Worm (Caenorhabditis elegans) whole organism, L1 larva: ENCODE data around the gene T06E4.7.

Source experiments
- C04F5.9 ChIP-seq: sonication (generic microtip); optimal IDR thresholded peaks from 2 replicates; lab custom pipeline; 2016; ENCODE audit warnings: missing genetic modification characterization, missing compliant biosample characterization
- C16A3.4 ChIP-seq: fragments of 150-350 bp; optimal IDR thresholded peaks from 2 replicates; lab custom pipeline; 2014; ENCODE audit warnings: missing biosample characterization, missing genetic modification characterization
- F16B12.6 ChIP-seq: fragments of 150-350 bp; optimal IDR thresholded peaks from 2 replicates; lab custom pipeline; 2014; ENCODE audit warnings: missing biosample characterization, missing genetic modification characterization
- Y116A8C.19 ChIP-seq: sonication (generic microtip); optimal IDR thresholded peaks from 2 replicates; lab custom pipeline; 2016; ENCODE audit warnings: missing compliant biosample characterization, missing genetic modification characterization, borderline replicate concordance
- aha-1 ChIP-seq: fragments of 150-350 bp; optimal IDR thresholded peaks from 2 replicates; lab custom pipeline; 2014; ENCODE audit warnings: missing biosample characterization, missing genetic modification characterization
- blmp-1 ChIP-seq: fragments of 150-350 bp; optimal IDR thresholded peaks from 2 replicates; lab custom pipeline; 2014; ENCODE audit warnings: missing biosample characterization, missing genetic modification characterization
- ceh-8 ChIP-seq: fragments of 200-800 bp; sonication (Bioruptor generic); optimal IDR thresholded peaks from 2 replicates; lab custom pipeline; 2018; ENCODE audit warnings: mild to moderate bottlenecking, missing genetic modification characterization, moderate library complexity, missing compliant biosample characterization
- ceh-88 ChIP-seq: fragments of 200-800 bp; sonication (Bioruptor generic); IDR thresholded peaks from 2 replicates; pipeline ENCODE4 v1.3.6; 2022; ENCODE audit warnings: missing genetic modification characterization, missing compliant biosample characterization
- ces-1 ChIP-seq: fragments of 150-350 bp; optimal IDR thresholded peaks from 2 replicates; lab custom pipeline; 2014; ENCODE audit warnings: missing biosample characterization, missing genetic modification reagents, missing genetic modification characterization
- dpl-1 ChIP-seq, 3 experiments: fragments of 150-350 bp in 2 of 3; sonication (generic microtip) in 1 of 3; optimal IDR thresholded peaks; 2 replicates each; lab custom pipeline; 2014 to 2017; ENCODE audit warnings: missing biosample characterization in 3 of 3, missing genetic modification characterization in 3 of 3, missing genetic modification reagents in 3 of 3
- dsc-1 ChIP-seq: sonication (generic microtip); optimal IDR thresholded peaks from 2 replicates; lab custom pipeline; 2016; ENCODE audit warnings: mild to moderate bottlenecking, missing genetic modification characterization, missing compliant biosample characterization
- egl-13 ChIP-seq: sonication (generic microtip); optimal IDR thresholded peaks from 2 replicates; lab custom pipeline; 2016; ENCODE audit warnings: missing genotype, missing genetic modification reagents, missing genetic modification characterization, missing compliant biosample characterization
- elt-3 ChIP-seq, 6 experiments: fragments of 150-350 bp in 1 of 6; sonication (generic microtip); optimal IDR thresholded peaks; 2 replicates each; lab custom pipeline; 2017 to 2018; ENCODE audit warnings: missing biosample characterization in 6 of 6, missing genetic modification characterization in 6 of 6, inconsistent platforms in 1 of 6
- fkh-10 ChIP-seq: sonication (generic microtip); optimal IDR thresholded peaks from 2 replicates; lab custom pipeline; 2017; ENCODE audit warnings: missing biosample characterization, missing genetic modification reagents, missing genetic modification characterization
- fkh-4 ChIP-seq: sonication (generic microtip); optimal IDR thresholded peaks from 2 replicates; lab custom pipeline; 2016; ENCODE audit warnings: missing compliant biosample characterization, missing genetic modification characterization, borderline replicate concordance
- fkh-8 ChIP-seq: sonication (generic microtip); optimal IDR thresholded peaks from 2 replicates; lab custom pipeline; 2016; ENCODE audit warnings: mild to moderate bottlenecking, missing genetic modification characterization, missing compliant biosample characterization
- fos-1 ChIP-seq: fragments of 150-350 bp; optimal IDR thresholded peaks from 2 replicates; lab custom pipeline; 2014; ENCODE audit warnings: missing biosample characterization, missing genetic modification characterization
- grh-1 ChIP-seq: fragments of 200-800 bp; sonication (Bioruptor generic); IDR thresholded peaks from 2 replicates; pipeline ENCODE4 v1.3.6; 2022; ENCODE audit warnings: missing genetic modification reagents, missing genetic modification characterization, missing compliant biosample characterization
- hlh-4 ChIP-seq: sonication (generic microtip); optimal IDR thresholded peaks from 2 replicates; lab custom pipeline; 2016; ENCODE audit warnings: mild to moderate bottlenecking, missing genetic modification characterization, missing compliant biosample characterization
- irx-1 ChIP-seq: sonication (generic microtip); optimal IDR thresholded peaks from 2 replicates; lab custom pipeline; 2016; ENCODE audit warnings: missing genetic modification characterization, missing compliant biosample characterization
- isw-1 ChIP-seq: fragments of 200-800 bp; sonication (Bioruptor generic); IDR thresholded peaks from 2 replicates; pipeline ENCODE4 v1.3.6; 2022; ENCODE audit warnings: missing genetic modification characterization, missing compliant biosample characterization
- jun-1 ChIP-seq: fragments of 150-350 bp; optimal IDR thresholded peaks from 2 replicates; lab custom pipeline; 2014; ENCODE audit warnings: missing biosample characterization, missing genetic modification reagents, missing genetic modification characterization
- lin-14 ChIP-seq: fragments of 200-800 bp; sonication (Bioruptor generic); optimal IDR thresholded peaks from 2 replicates; lab custom pipeline; 2018; ENCODE audit warnings: mild to moderate bottlenecking, missing genetic modification characterization, moderate library complexity, missing compliant biosample characterization
- lin-15B ChIP-seq: fragments of 150-350 bp; sonication (generic microtip); optimal IDR thresholded peaks from 3 replicates; lab custom pipeline; 2014; ENCODE audit warnings: missing biosample characterization, missing genetic modification characterization
- lin-35 ChIP-seq, 2 experiments: fragments of 150-350 bp; optimal IDR thresholded peaks; 2 replicates each; lab custom pipeline; 2014; ENCODE audit warnings: missing biosample characterization in 2 of 2, missing genetic modification characterization in 2 of 2, missing genetic modification reagents in 2 of 2
- lsy-2 ChIP-seq, 2 experiments: fragments of 150-350 bp; optimal IDR thresholded peaks; 2 replicates each; lab custom pipeline; 2014; ENCODE audit warnings: missing biosample characterization in 2 of 2, missing genetic modification characterization in 2 of 2
- mab-9 ChIP-seq: fragments of 200-800 bp; sonication (Bioruptor generic); IDR thresholded peaks from 2 replicates; pipeline ENCODE4 v1.3.6; 2022; ENCODE audit warnings: missing genetic modification reagents, missing genetic modification characterization, missing compliant biosample characterization
- nhr-11 ChIP-seq: fragments of 150-350 bp; optimal IDR thresholded peaks from 2 replicates; lab custom pipeline; 2014; ENCODE audit warnings: missing biosample characterization, missing genetic modification characterization
- nhr-19 ChIP-seq: fragments of 200-800 bp; sonication (Bioruptor generic); conservative IDR thresholded peaks from 2 replicates; pipeline ENCODE4 v1.3.6; 2022; ENCODE audit warnings: missing genetic modification characterization, missing compliant biosample characterization
- nhr-20 ChIP-seq: sonication (generic microtip); optimal IDR thresholded peaks from 2 replicates; lab custom pipeline; 2016; ENCODE audit warnings: mild to moderate bottlenecking, missing genetic modification characterization, missing compliant biosample characterization
- nhr-71 ChIP-seq: sonication (generic microtip); optimal IDR thresholded peaks from 2 replicates; lab custom pipeline; 2016; ENCODE audit warnings: mild to moderate bottlenecking, missing genetic modification characterization, moderate library complexity, missing compliant biosample characterization
- nhr-85 ChIP-seq: sonication (generic microtip); peaks from one replicate; lab custom pipeline; 2016; ENCODE audit warnings: missing genetic modification characterization, inconsistent platforms, missing compliant biosample characterization
- nhr-90 ChIP-seq: sonication (generic microtip); optimal IDR thresholded peaks from 2 replicates; lab custom pipeline; 2016; ENCODE audit warnings: mild to moderate bottlenecking, missing genetic modification characterization, missing compliant biosample characterization; ENCODE audit not compliant: poor library complexity
- pax-3 ChIP-seq: fragments of 200-800 bp; sonication (Bioruptor generic); optimal IDR thresholded peaks from 2 replicates; lab custom pipeline; 2018; ENCODE audit warnings: mild to moderate bottlenecking, missing genetic modification characterization, moderate library complexity, missing compliant biosample characterization
- pqm-1 ChIP-seq: sonication (generic microtip); optimal IDR thresholded peaks from 3 replicates; lab custom pipeline; 2017; ENCODE audit warnings: missing biosample characterization, missing genetic modification characterization
- rnt-1 ChIP-seq: sonication (generic microtip); optimal IDR thresholded peaks from 2 replicates; lab custom pipeline; 2016; ENCODE audit warnings: mild to moderate bottlenecking, missing genetic modification characterization, moderate library complexity, missing compliant biosample characterization
- skn-1 ChIP-seq: fragments of 150-350 bp; optimal IDR thresholded peaks from 2 replicates; lab custom pipeline; 2014; ENCODE audit warnings: missing biosample characterization, missing genetic modification characterization
- snpc-4 ChIP-seq: fragments of 150-350 bp; optimal IDR thresholded peaks from 2 replicates; lab custom pipeline; 2014; ENCODE audit warnings: missing biosample characterization, missing genetic modification characterization
- snu-23 ChIP-seq: sonication (generic microtip); optimal IDR thresholded peaks from 2 replicates; lab custom pipeline; 2016; ENCODE audit warnings: missing genetic modification characterization, missing compliant biosample characterization
- sox-4 ChIP-seq: sonication (generic microtip); optimal IDR thresholded peaks from 2 replicates; lab custom pipeline; 2016; ENCODE audit warnings: missing genetic modification characterization, missing compliant biosample characterization
- sptf-1 ChIP-seq: fragments of 150-350 bp; optimal IDR thresholded peaks from 2 replicates; lab custom pipeline; 2014; ENCODE audit warnings: missing biosample characterization, missing genetic modification characterization
- swsn-7 ChIP-seq: sonication (generic microtip); optimal IDR thresholded peaks from 2 replicates; lab custom pipeline; 2016; ENCODE audit warnings: missing genetic modification characterization, missing compliant biosample characterization
- unc-130 ChIP-seq: fragments of 150-350 bp; optimal IDR thresholded peaks from 2 replicates; lab custom pipeline; 2017; ENCODE audit warnings: missing biosample characterization, missing genetic modification characterization, inconsistent platforms
- unc-30 ChIP-seq: sonication (generic microtip); optimal IDR thresholded peaks from 2 replicates; lab custom pipeline; 2017; ENCODE audit warnings: missing biosample characterization, missing genetic modification characterization
- unc-62 ChIP-seq: fragments of 150-350 bp; optimal IDR thresholded peaks from 2 replicates; lab custom pipeline; 2014; ENCODE audit warnings: missing biosample characterization, missing genetic modification reagents, missing genetic modification characterization
- unc-86 ChIP-seq: sonication (generic microtip); optimal IDR thresholded peaks from 2 replicates; lab custom pipeline; 2016; ENCODE audit warnings: missing genetic modification characterization, missing compliant biosample characterization
- unc-98 ChIP-seq: fragments of 200-800 bp; sonication (Bioruptor generic); IDR thresholded peaks from 2 replicates; pipeline ENCODE4 v1.3.6; 2022; ENCODE audit warnings: missing genetic modification characterization, missing compliant biosample characterization
- vab-15 ChIP-seq: sonication (generic microtip); optimal IDR thresholded peaks from 2 replicates; lab custom pipeline; 2017; ENCODE audit warnings: missing genotype, mild to moderate bottlenecking, missing genetic modification characterization, missing compliant biosample characterization
- zag-1 ChIP-seq: fragments of 150-350 bp; optimal IDR thresholded peaks from 2 replicates; lab custom pipeline; 2014; ENCODE audit warnings: missing biosample characterization, missing genetic modification characterization
- ztf-11 ChIP-seq, 2 experiments: sonication (generic microtip); optimal IDR thresholded peaks; 2 replicates each; lab custom pipeline; 2016 to 2017; ENCODE audit warnings: missing genetic modification characterization in 2 of 2, missing biosample characterization in 1 of 2, missing compliant biosample characterization in 1 of 2
- ztf-4 ChIP-seq: fragments of 150-350 bp; optimal IDR thresholded peaks from 2 replicates; lab custom pipeline; 2014; ENCODE audit warnings: missing biosample characterization, missing genetic modification characterization

Gene T06E4.7

DNA sequence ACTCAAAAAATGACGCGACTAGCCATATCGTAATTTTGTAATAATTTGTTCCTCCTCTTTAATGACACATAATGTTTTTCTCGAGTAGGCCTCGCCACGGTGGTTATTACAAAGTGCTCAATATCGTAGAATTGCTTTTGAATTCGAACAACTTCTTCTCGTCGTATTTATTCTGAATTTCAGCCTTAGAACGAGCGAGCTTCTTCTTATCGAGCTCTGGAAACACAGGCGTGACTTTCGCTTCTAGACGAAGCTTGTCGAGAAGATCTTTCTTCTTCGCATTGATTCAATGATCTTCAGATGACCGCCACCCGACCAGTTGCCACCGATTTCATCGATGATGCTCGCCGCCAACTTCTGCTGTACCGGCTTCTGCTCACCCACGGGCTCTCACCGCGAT, 25.1 kb downstream of the T06E4.7 start, which contains the start of gene T06E4.21:
Gene T06E4.21 (plus strand): TSS at position 301 of the 400 bp plus-strand sequence.
- TF ChIP-seq pax-3 (no peak), lsy-2 (tag; optimal IDR thresholded peaks at IDR 0.05; lab: Kevin White, UChicago) (no peak), grh-1 (GFP tag; lab: Robert Waterston, UW) (no peak), unc-98 (GFP tag; lab: Robert Waterston, UW) (no peak), sptf-1 (tag; lab: Kevin White, UChicago) (no peak), Y116A8C.19 (tag; lab: Kevin White, UChicago) (no peak), fkh-10 (GFP tag; lab: Kevin White, UChicago) (no peak), unc-62 (GFP tag; lab: Kevin White, UChicago) (no peak)

DNA sequence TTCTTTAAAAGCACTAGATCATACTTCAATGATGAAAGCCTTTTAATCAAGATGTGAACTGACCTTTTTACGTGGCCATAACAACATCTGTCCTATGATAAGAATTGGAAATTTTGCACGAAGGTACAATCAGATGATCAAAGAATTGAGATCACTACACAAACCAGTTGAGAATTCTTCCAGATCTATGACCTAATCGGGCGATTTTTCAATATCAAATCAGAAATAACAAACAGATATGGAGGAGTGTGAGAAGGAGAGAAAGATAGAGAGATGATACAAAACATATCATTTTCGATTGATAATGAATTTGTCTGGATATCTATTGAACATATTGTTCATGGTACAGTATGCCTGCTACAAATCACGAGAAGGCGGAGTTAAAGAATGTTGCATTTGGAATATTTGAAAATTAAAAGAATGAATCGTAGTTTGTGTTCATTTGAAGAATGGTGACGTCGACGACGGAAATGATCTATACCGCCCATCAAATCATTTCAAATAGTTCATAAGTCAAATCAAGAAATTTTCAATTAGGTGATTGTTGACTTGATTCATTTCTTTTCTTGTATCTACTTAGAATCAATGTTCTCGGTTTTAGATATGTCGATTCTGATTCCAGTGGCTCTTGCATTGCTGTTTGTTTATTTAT, 28.1 kb downstream of the T06E4.7 start, which contains the start of gene cyp-29A4:
Gene cyp-29A4 (plus strand): TSS at position 602 of the 652 bp plus-strand sequence.
- TF ChIP-seq skn-1 (tag; lab: Kevin White, UChicago) (no peak), fkh-8 (tag; lab: Kevin White, UChicago) (no peak), ceh-8 (GFP tag; lab: Kevin White, UChicago) (no peak), nhr-20 (tag; lab: Kevin White, UChicago) (peak; percentile 66), nhr-71 (tag; lab: Kevin White, UChicago) (peak; percentile 72), aha-1 (tag; lab: Kevin White, UChicago) (no peak), snu-23 (GFP tag; lab: Kevin White, UChicago) (peak; percentile 31), ztf-11 (tag; optimal IDR thresholded peaks at IDR 0.05; lab: Kevin White, UChicago) (no peak), zag-1 (tag; lab: Kevin White, UChicago) (no peak), nhr-85 (tag; lab: Kevin White, UChicago) (peak; percentile 89), lin-14 (GFP tag; lab: Kevin White, UChicago) (peak; percentile 57), C04F5.9 (no peak), pqm-1 (no peak), lin-35 (GFP tag; optimal IDR thresholded peaks at IDR 0.05; lab: Kevin White, UChicago) (peak in 1 of 2 experiments; percentile 29), dsc-1 (tag; lab: Kevin White, UChicago) (no peak), irx-1 (tag; lab: Kevin White, UChicago) (no peak), nhr-19 (GFP tag; lab: Robert Waterston, UW) (peak; percentile 44), pax-3 (no peak), unc-130 (tag; lab: Kevin White, UChicago) (no peak), lin-15B (tag; lab: Kevin White, UChicago) (no peak), mab-9 (GFP tag; lab: Robert Waterston, UW) (no peak), ztf-4 (tag; lab: Kevin White, UChicago) (no peak), blmp-1 (tag; lab: Kevin White, UChicago) (peak; percentile 58), sox-4 (tag; lab: Kevin White, UChicago) (no peak), unc-62 (GFP tag; lab: Kevin White, UChicago) (no peak), snpc-4 (no peak), hlh-4 (tag; lab: Kevin White, UChicago) (no peak), isw-1 (GFP tag; lab: Robert Waterston, UW) (no peak), C16A3.4 (tag; lab: Kevin White, UChicago) (no peak), ceh-88 (GFP tag; lab: Robert Waterston, UW) (no peak), fos-1 (no peak), rnt-1 (tag; lab: Kevin White, UChicago) (no peak), vab-15 (tag; lab: Kevin White, UChicago) (peak; percentile 39), unc-86 (no peak), F16B12.6 (tag; lab: Kevin White, UChicago) (no peak), egl-13 (no peak), grh-1 (GFP tag; lab: Robert Waterston, UW) (peak; percentile 68), fkh-4 (tag; lab: Kevin White, UChicago) (no peak), swsn-7 (tag; lab: Kevin White, UChicago) (no peak), nhr-11 (tag; lab: Kevin White, UChicago) (no peak), unc-30 (no peak), elt-3 (tag; optimal IDR thresholded peaks at IDR 0.05; lab: Kevin White, UChicago) (peak; percentile 69 to 96 (median 92)), ces-1 (GFP tag; lab: Kevin White, UChicago) (no peak), dpl-1 (GFP tag; optimal IDR thresholded peaks at IDR 0.05; lab: Kevin White, UChicago) (no peak), jun-1 (no peak), nhr-90 (tag; lab: Kevin White, UChicago) (no peak)
